Worm (Caenorhabditis elegans) whole organism, dauer: ENCODE measurements around the gene T06E4.7.

ENCODE experiments used
- unc-62 ChIP-seq: sonication (generic microtip); optimal IDR thresholded peaks from 2 replicates; lab custom pipeline; 2017; ENCODE audit warnings: missing biosample characterization, missing genetic modification reagents, missing genetic modification characterization

The T06E4.7 gene

ce11 chrV:9664620-9665019 is 38.4 kb downstream of the T06E4.7 start:
- no peak for TF ChIP-seq unc-62 (GFP tag; lab: Kevin White, UChicago)

ce11 chrV:9666394-9666793 is 40.2 kb downstream of the T06E4.7 start, which contains the start of gene ZK287.1:
TSS of gene ZK287.1 (plus strand) at chrV:9666694.
- TF ChIP-seq unc-62 (GFP tag; lab: Kevin White, UChicago), result no peak

ce11 chrV:9672495-9672894 is 46.3 kb downstream of the T06E4.7 start:
- no peak for TF ChIP-seq unc-62 (GFP tag; lab: Kevin White, UChicago)

- no peak for TF ChIP-seq unc-62 (GFP tag; lab: Kevin White, UChicago)
These were observed 47.1 kb downstream of the T06E4.7 start, which contains the start of gene sulp-8 for ce11 chrV:9673199-9673843. TSS of gene sulp-8 (minus strand) at chrV:9673667.
